Worm (Caenorhabditis elegans) whole organism, midembryonic: Measurements from ENCODE around the gene F46C3.2.

Experiments used
- klf-2 ChIP-seq: fragments of 200-800 bp; sonication (Bioruptor generic); conservative IDR thresholded peaks from 2 replicates; pipeline ENCODE4 v1.3.6; 2022; ENCODE audit warnings: missing genetic modification reagents, missing genetic modification characterization, missing compliant biosample characterization
- med-1 ChIP-seq: sonication (generic microtip); optimal IDR thresholded peaks from 2 replicates; lab custom pipeline; 2017; ENCODE audit warnings: missing genetic modification characterization, mild to moderate bottlenecking, missing compliant biosample characterization, antibody characterized with exemption, missing genetic modification reagents; ENCODE audit not compliant: insufficient read depth
- ztf-23 ChIP-seq: fragments of 200-800 bp; sonication (Bioruptor generic); IDR thresholded peaks from 2 replicates; pipeline ENCODE4 v1.3.6; 2022; ENCODE audit warnings: missing genetic modification reagents, missing genetic modification characterization, missing compliant biosample characterization

- no peak for TF ChIP-seq klf-2 (GFP tag; lab: Robert Waterston, UW)
- TF ChIP-seq med-1 (GFP tag; lab: Kevin White, UChicago): no peak
- TF ChIP-seq ztf-23 (GFP tag; lab: Robert Waterston, UW): no peak
These were observed 25.6 kb downstream of the F46C3.2 start, which contains the start of gene prx-12 for ce11 chrX:11392924-11393323.
